Worm (Caenorhabditis elegans): ENCODE data around the gene F58A6.2.

DNA sequence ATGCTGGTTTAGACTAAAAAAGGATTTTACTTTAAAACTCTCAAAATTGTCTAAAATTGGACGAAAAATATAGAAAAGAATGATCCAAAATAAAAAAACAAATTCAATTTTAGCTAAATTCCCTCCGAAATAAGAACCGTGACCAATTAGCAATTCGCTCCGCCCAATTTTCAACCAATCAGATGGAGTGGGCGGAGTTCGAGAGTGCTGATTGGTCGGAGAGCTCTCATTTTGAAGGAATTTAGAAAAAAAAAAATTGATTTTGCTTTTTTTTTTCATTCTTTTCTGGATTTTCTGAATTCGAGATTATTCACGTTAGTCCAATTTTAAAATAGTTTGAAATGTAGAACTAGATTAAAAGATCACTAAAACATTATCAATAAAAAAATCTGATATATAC lies 37.5 kb upstream of the F58A6.2 start:
- TF ChIP-seq him-1 (tag; optimal IDR thresholded peaks at IDR 0.05), result no peak
- no peak for TF ChIP-seq dao-5 (tag; optimal IDR thresholded peaks at IDR 0.05)
- no peak for TF ChIP-seq W03F9.2 (tag; optimal IDR thresholded peaks at IDR 0.05)

All from whole organism, L4/young adult.